Worm (Caenorhabditis elegans) whole organism, young adult: Measurements from ENCODE around the gene gly-7.

Experiments used
- B0336.3 ChIP-seq: fragments of 200-800 bp; sonication (Bioruptor generic); IDR thresholded peaks from 2 replicates; pipeline ENCODE4 v1.3.6; 2022; ENCODE audit warnings: missing genetic modification characterization, missing compliant biosample characterization
- D2030.7 ChIP-seq: fragments of 200-800 bp; sonication (Bioruptor generic); IDR thresholded peaks from 2 replicates; pipeline ENCODE4 v1.3.6; 2022; ENCODE audit warnings: missing genetic modification reagents, missing genetic modification characterization, missing compliant biosample characterization
- F10E7.11 ChIP-seq: sonication (generic microtip); optimal IDR thresholded peaks from 2 replicates; lab custom pipeline; 2017; ENCODE audit warnings: mild to moderate bottlenecking, missing genetic modification characterization, moderate library complexity, missing compliant biosample characterization
- F39B2.1 ChIP-seq: fragments of 200-800 bp; sonication (Bioruptor generic); IDR thresholded peaks from 2 replicates; pipeline ENCODE4 v1.3.6; 2022; ENCODE audit warnings: missing genetic modification reagents, missing genetic modification characterization, missing compliant biosample characterization
- F49E8.2 ChIP-seq: sonication (generic microtip); optimal IDR thresholded peaks from 3 replicates; lab custom pipeline; 2017; ENCODE audit warnings: missing genetic modification characterization, mild to moderate bottlenecking, missing compliant biosample characterization, antibody characterized with exemption, moderate library complexity; ENCODE audit not compliant: insufficient read depth
- F57A8.1 ChIP-seq: fragments of 200-800 bp; sonication (Bioruptor generic); optimal IDR thresholded peaks from 2 replicates; lab custom pipeline; 2018; ENCODE audit warnings: mild to moderate bottlenecking, missing genetic modification characterization, moderate library complexity, missing compliant biosample characterization
- F57C9.4 ChIP-seq: sonication (generic microtip); optimal IDR thresholded peaks from 2 replicates; lab custom pipeline; 2017; ENCODE audit warnings: mild to moderate bottlenecking, missing genetic modification characterization, missing compliant biosample characterization
- K12H6.12 ChIP-seq: fragments of 200-800 bp; sonication (Bioruptor generic); optimal IDR thresholded peaks from 2 replicates; lab custom pipeline; 2018; ENCODE audit warnings: mild to moderate bottlenecking, missing genetic modification characterization, missing compliant biosample characterization
- T07F8.4 ChIP-seq: sonication (generic microtip); optimal IDR thresholded peaks from 2 replicates; lab custom pipeline; 2016; ENCODE audit warnings: mild to moderate bottlenecking, missing genetic modification characterization, moderate library complexity, missing compliant biosample characterization
- Y53G8AR.9 ChIP-seq: fragments of 200-800 bp; sonication (Bioruptor generic); conservative IDR thresholded peaks from 2 replicates; pipeline ENCODE4 v1.3.6; 2022; ENCODE audit warnings: missing genetic modification reagents, missing genetic modification characterization, missing compliant biosample characterization
- ZK185.1 ChIP-seq: sonication (generic microtip); optimal IDR thresholded peaks from 2 replicates; lab custom pipeline; 2016; ENCODE audit warnings: mild to moderate bottlenecking, missing genetic modification characterization, missing compliant biosample characterization; ENCODE audit not compliant: poor library complexity, severe bottlenecking
- atf-7 ChIP-seq: sonication (generic microtip); optimal IDR thresholded peaks from 2 replicates; lab custom pipeline; 2017; ENCODE audit warnings: mild to moderate bottlenecking, missing genetic modification characterization, missing compliant biosample characterization
- attf-3 ChIP-seq: fragments of 200-800 bp; sonication (Bioruptor generic); conservative IDR thresholded peaks from 2 replicates; pipeline ENCODE4 v1.3.6; 2022; ENCODE audit warnings: missing genetic modification reagents, missing genetic modification characterization, missing compliant biosample characterization
- attf-5 ChIP-seq: fragments of 200-800 bp; sonication (Bioruptor generic); optimal IDR thresholded peaks from 2 replicates; lab custom pipeline; 2018; ENCODE audit warnings: mild to moderate bottlenecking, missing genetic modification characterization, missing compliant biosample characterization
- bed-2 ChIP-seq: fragments of 200-800 bp; sonication (Bioruptor generic); IDR thresholded peaks from 2 replicates; pipeline ENCODE4 v1.3.6; 2022; ENCODE audit warnings: missing genetic modification reagents, missing genetic modification characterization, missing compliant biosample characterization
- cebp-1 ChIP-seq, 2 experiments: fragments of 200-800 bp in 1 of 2; sonication (Bioruptor generic) in 1 of 2; sonication (generic microtip) in 1 of 2; IDR thresholded peaks in 1 of 2; optimal IDR thresholded peaks in 1 of 2; 2 replicates each; pipeline versions ENCODE4 v1.3.6 to Lab custom; 2017 to 2022; ENCODE audit warnings: missing compliant biosample characterization in 2 of 2, missing genetic modification characterization in 2 of 2, mild to moderate bottlenecking in 1 of 2, missing genetic modification reagents in 1 of 2, moderate library complexity in 1 of 2
- ceh-40 ChIP-seq: fragments of 200-800 bp; sonication (Bioruptor generic); IDR thresholded peaks from 2 replicates; pipeline ENCODE4 v1.3.6; 2022; ENCODE audit warnings: missing genetic modification characterization, missing compliant biosample characterization
- die-1 ChIP-seq: sonication (generic microtip); optimal IDR thresholded peaks from 2 replicates; lab custom pipeline; 2016; ENCODE audit warnings: missing genotype, mild to moderate bottlenecking, missing genetic modification characterization, missing compliant biosample characterization
- dox-1 ChIP-seq: fragments of 200-800 bp; sonication (Bioruptor generic); IDR thresholded peaks from 2 replicates; pipeline ENCODE4 v1.3.6; 2022; ENCODE audit warnings: missing genetic modification reagents, missing genetic modification characterization, missing compliant biosample characterization
- egl-44 ChIP-seq: fragments of 200-800 bp; sonication (Bioruptor generic); IDR thresholded peaks from 2 replicates; pipeline ENCODE4 v1.3.6; 2022; ENCODE audit warnings: missing genetic modification reagents, missing genetic modification characterization, missing compliant biosample characterization
- gei-17 ChIP-seq: fragments of 200-800 bp; sonication (Bioruptor generic); optimal IDR thresholded peaks from 2 replicates; lab custom pipeline; 2018; ENCODE audit warnings: mild to moderate bottlenecking, missing genetic modification characterization, missing compliant biosample characterization
- hlh-26 ChIP-seq: fragments of 200-800 bp; sonication (Bioruptor generic); conservative IDR thresholded peaks from 2 replicates; pipeline ENCODE4 v1.3.6; 2022; ENCODE audit warnings: missing genetic modification reagents, missing genetic modification characterization, missing compliant biosample characterization
- hmg-1.2 ChIP-seq: fragments of 200-800 bp; sonication (Bioruptor generic); IDR thresholded peaks from 2 replicates; pipeline ENCODE4 v1.3.6; 2022; ENCODE audit warnings: missing genetic modification reagents, missing genetic modification characterization, missing compliant biosample characterization
- lin-35 ChIP-seq, 3 experiments: fragments of 150-350 bp in 2 of 3; sonication (generic microtip) in 1 of 3; optimal IDR thresholded peaks; 2 replicates each; lab custom pipeline; 2014 to 2018; ENCODE audit warnings: missing biosample characterization in 3 of 3, missing genetic modification characterization in 3 of 3, missing genetic modification reagents in 3 of 3
- lin-40 ChIP-seq: sonication (generic microtip); optimal IDR thresholded peaks from 2 replicates; lab custom pipeline; 2016; ENCODE audit warnings: missing genetic modification characterization, mild to moderate bottlenecking, missing compliant biosample characterization, missing genotype, missing genetic modification reagents
- lsl-1 ChIP-seq: fragments of 200-800 bp; sonication (Bioruptor generic); optimal IDR thresholded peaks from 2 replicates; lab custom pipeline; 2018; ENCODE audit warnings: mild to moderate bottlenecking, missing genetic modification characterization, moderate library complexity, missing compliant biosample characterization
- madf-3 ChIP-seq: fragments of 200-800 bp; sonication (Bioruptor generic); IDR thresholded peaks from 2 replicates; pipeline ENCODE4 v1.3.6; 2022; ENCODE audit warnings: missing genetic modification reagents, missing genetic modification characterization, missing compliant biosample characterization
- madf-6 ChIP-seq: fragments of 200-800 bp; sonication (Bioruptor generic); IDR thresholded peaks from 2 replicates; pipeline ENCODE4 v1.3.6; 2022; ENCODE audit warnings: missing genetic modification reagents, missing genetic modification characterization, missing compliant biosample characterization
- madf-8 ChIP-seq: fragments of 200-800 bp; sonication (Bioruptor generic); conservative IDR thresholded peaks from 2 replicates; pipeline ENCODE4 v1.3.6; 2022; ENCODE audit warnings: missing genetic modification reagents, missing genetic modification characterization, missing compliant biosample characterization
- mcd-1 ChIP-seq: fragments of 200-800 bp; sonication (Bioruptor generic); IDR thresholded peaks from 2 replicates; pipeline ENCODE4 v1.3.6; 2022; ENCODE audit warnings: missing genetic modification reagents, missing genetic modification characterization, missing compliant biosample characterization
- nhr-80 ChIP-seq: sonication (generic microtip); optimal IDR thresholded peaks from 2 replicates; lab custom pipeline; 2016; ENCODE audit warnings: missing genetic modification characterization, missing compliant biosample characterization
- nhr-90 ChIP-seq: sonication (generic microtip); optimal IDR thresholded peaks from 2 replicates; lab custom pipeline; 2016; ENCODE audit warnings: missing genotype, mild to moderate bottlenecking, missing genetic modification characterization, missing compliant biosample characterization
- repo-1 ChIP-seq: sonication (generic microtip); optimal IDR thresholded peaks from 2 replicates; lab custom pipeline; 2017; ENCODE audit warnings: mild to moderate bottlenecking, missing genetic modification characterization, missing compliant biosample characterization
- snpc-4 ChIP-seq, 5 experiments: fragments of 150-350 bp in 1 of 5; sonication (generic microtip) in 4 of 5; optimal IDR thresholded peaks; 2 replicates each; lab custom pipeline; 2014 to 2018; ENCODE audit warnings: missing genetic modification characterization in 5 of 5, missing biosample characterization in 3 of 5, antibody characterized with exemption in 2 of 5, mild to moderate bottlenecking in 2 of 5, missing compliant biosample characterization in 2 of 5, missing genotype in 2 of 5, moderate library complexity in 2 of 5, missing genetic modification reagents in 1 of 5
- somi-1 ChIP-seq: fragments of 200-800 bp; sonication (Bioruptor generic); optimal IDR thresholded peaks from 2 replicates; lab custom pipeline; 2018; ENCODE audit warnings: mild to moderate bottlenecking, missing genetic modification characterization, missing compliant biosample characterization
- sptf-2 ChIP-seq: fragments of 200-800 bp; sonication (Bioruptor generic); optimal IDR thresholded peaks from 2 replicates; lab custom pipeline; 2018; ENCODE audit warnings: mild to moderate bottlenecking, missing genetic modification characterization, missing compliant biosample characterization
- tbx-9 ChIP-seq: sonication (generic microtip); optimal IDR thresholded peaks from 2 replicates; lab custom pipeline; 2016; ENCODE audit warnings: borderline replicate concordance, missing genetic modification characterization, inconsistent platforms, missing compliant biosample characterization
- tlf-1 ChIP-seq: fragments of 200-800 bp; sonication (Bioruptor generic); optimal IDR thresholded peaks from 2 replicates; lab custom pipeline; 2018; ENCODE audit warnings: mild to moderate bottlenecking, missing genetic modification characterization, missing compliant biosample characterization
- unc-130 ChIP-seq: sonication (generic microtip); optimal IDR thresholded peaks from 2 replicates; lab custom pipeline; 2016; ENCODE audit warnings: missing genetic modification reagents, missing genetic modification characterization, missing compliant biosample characterization
- zfh-2 ChIP-seq: fragments of 200-800 bp; sonication (Bioruptor generic); conservative IDR thresholded peaks from 2 replicates; pipeline ENCODE4 v1.3.6; 2022; ENCODE audit warnings: missing genetic modification reagents, missing genetic modification characterization, missing compliant biosample characterization

The gly-7 gene

ce11 chrV:1774874-1775589, 46.1 kb downstream of the gly-7 start, which contains the start of gene F36H9.7:
F36H9.7 (minus strand) TSS chrV:1774924.
- TF ChIP-seq zfh-2 (GFP tag; lab: Robert Waterston, UW) (no peak), atf-7 (tag; lab: Kevin White, UChicago) (no peak), gei-17 (no peak), somi-1 (GFP tag; lab: Kevin White, UChicago) (no peak), T07F8.4 (no peak)

ce11 chrV:1773120-1773519, 48.0 kb downstream of the gly-7 start:
- no peak for TF ChIP-seq lin-35 (GFP tag; optimal IDR thresholded peaks at IDR 0.05; lab: Kevin White, UChicago)
- no peak for TF ChIP-seq sptf-2
- TF ChIP-seq nhr-80 (tag; lab: Kevin White, UChicago): peak; percentile 12
- no peak for TF ChIP-seq attf-3 (GFP tag; lab: Robert Waterston, UW)
- no peak for TF ChIP-seq snpc-4 (GFP tag; optimal IDR thresholded peaks at IDR 0.05; lab: Kevin White, UChicago)
- TF ChIP-seq snpc-4 (tag; optimal IDR thresholded peaks at IDR 0.05; lab: Kevin White, UChicago): no peak
- no peak for TF ChIP-seq lin-40 (tag; lab: Kevin White, UChicago)
- no peak for TF ChIP-seq tlf-1 (GFP tag; lab: Kevin White, UChicago)
- TF ChIP-seq lsl-1 (GFP tag; lab: Kevin White, UChicago): peak; percentile 77
- TF ChIP-seq egl-44 (GFP tag; lab: Robert Waterston, UW): no peak
- no peak for TF ChIP-seq ceh-40 (GFP tag; lab: Robert Waterston, UW)
- TF ChIP-seq F49E8.2 (tag; lab: Kevin White, UChicago): no peak
- no peak for TF ChIP-seq K12H6.12 (tag; lab: Kevin White, UChicago)
- TF ChIP-seq D2030.7 (GFP tag; lab: Robert Waterston, UW): 0 out of 2 replicates have a peak, but pooled peaks have one; percentile 16
- no peak for TF ChIP-seq die-1 (tag; lab: Kevin White, UChicago)
- TF ChIP-seq ZK185.1: no peak
- no peak for TF ChIP-seq gei-17
- no peak for TF ChIP-seq F10E7.11
- no peak for TF ChIP-seq unc-130 (GFP tag; lab: Kevin White, UChicago)
- TF ChIP-seq madf-3: no peak
- no peak for TF ChIP-seq Y53G8AR.9 (GFP tag; lab: Robert Waterston, UW)
- TF ChIP-seq tbx-9: no peak
- TF ChIP-seq repo-1 (tag; lab: Kevin White, UChicago): no peak
- TF ChIP-seq madf-6 (GFP tag; lab: Robert Waterston, UW): no peak
- no peak for TF ChIP-seq F57C9.4 (tag; lab: Kevin White, UChicago)
- no peak for TF ChIP-seq madf-8 (GFP tag; lab: Robert Waterston, UW)
- TF ChIP-seq F39B2.1 (GFP tag; lab: Robert Waterston, UW): no peak
- no peak for TF ChIP-seq attf-5
- TF ChIP-seq mcd-1 (GFP tag; lab: Robert Waterston, UW): 0 out of 2 replicates have a peak, but pooled peaks have one; percentile 10

ce11 chrV:1771727-1772126, 49.4 kb downstream of the gly-7 start, which contains the start of gene dhs-13:
dhs-13 (minus strand) TSS chrV:1771734.
- TF ChIP-seq nhr-80 (tag; lab: Kevin White, UChicago) (peak; percentile 61), bed-2 (GFP tag; lab: Robert Waterston, UW) (no peak), nhr-90 (no peak), hmg-1.2 (GFP tag; lab: Robert Waterston, UW) (peak; percentile 16; the same call in 1 of the 2 replicates), zfh-2 (GFP tag; lab: Robert Waterston, UW) (0 out of 2 replicates have a peak, but pooled peaks have one; percentile 23), cebp-1 (GFP tag; IDR thresholded peaks at IDR 0.05; lab: Robert Waterston, UW) (no peak), cebp-1 (tag; optimal IDR thresholded peaks at IDR 0.05; lab: Kevin White, UChicago) (peak; percentile 42), F10E7.11 (no peak), B0336.3 (GFP tag; lab: Robert Waterston, UW) (peak; percentile 36; the same call in 1 of the 2 replicates), dox-1 (GFP tag; lab: Robert Waterston, UW) (peak; percentile 52; the same call in 1 of the 2 replicates), attf-5 (peak; percentile 20), F57A8.1 (GFP tag; lab: Kevin White, UChicago) (no peak), hlh-26 (no peak)
- TF ChIP-seq, all 124 proteins: peak for 7
